Worm (Caenorhabditis elegans) whole organism, L1 larva: Measurements from ENCODE around the gene zipt-9.

ENCODE experiments used
- aly-2 ChIP-seq: fragments of 150-350 bp; optimal IDR thresholded peaks from 2 replicates; lab custom pipeline; 2014; ENCODE audit warnings: missing biosample characterization, missing genetic modification characterization
- egl-13 ChIP-seq: sonication (generic microtip); optimal IDR thresholded peaks from 2 replicates; lab custom pipeline; 2016; ENCODE audit warnings: missing genotype, missing genetic modification reagents, missing genetic modification characterization, missing compliant biosample characterization
- grh-1 ChIP-seq: fragments of 200-800 bp; sonication (Bioruptor generic); IDR thresholded peaks from 2 replicates; pipeline ENCODE4 v1.3.6; 2022; ENCODE audit warnings: missing genetic modification reagents, missing genetic modification characterization, missing compliant biosample characterization
- lin-35 ChIP-seq, 2 experiments: fragments of 150-350 bp; optimal IDR thresholded peaks; 2 replicates each; lab custom pipeline; 2014; ENCODE audit warnings: missing biosample characterization in 2 of 2, missing genetic modification characterization in 2 of 2, missing genetic modification reagents in 2 of 2
- mdl-1 ChIP-seq, 2 experiments: fragments of 150-350 bp; optimal IDR thresholded peaks; 2 replicates each; lab custom pipeline; 2014 to 2017; ENCODE audit warnings: missing biosample characterization in 2 of 2, missing genetic modification characterization in 2 of 2, inconsistent platforms in 1 of 2
- nhr-85 ChIP-seq: sonication (generic microtip); peaks from one replicate; lab custom pipeline; 2016; ENCODE audit warnings: missing genetic modification characterization, inconsistent platforms, missing compliant biosample characterization
- rnt-1 ChIP-seq: sonication (generic microtip); optimal IDR thresholded peaks from 2 replicates; lab custom pipeline; 2016; ENCODE audit warnings: mild to moderate bottlenecking, missing genetic modification characterization, moderate library complexity, missing compliant biosample characterization
- sox-4 ChIP-seq: sonication (generic microtip); optimal IDR thresholded peaks from 2 replicates; lab custom pipeline; 2016; ENCODE audit warnings: missing genetic modification characterization, missing compliant biosample characterization

The zipt-9 gene

ce11 chrV:13664340-13664916 lies 50.6 kb downstream of the zipt-9 start (continued):
- TF ChIP-seq mdl-1 (tag; optimal IDR thresholded peaks at IDR 0.05; lab: Kevin White, UChicago), result peak in 1 of 2 experiments; percentile 33
- no peak for TF ChIP-seq grh-1 (GFP tag; lab: Robert Waterston, UW)
- no peak for TF ChIP-seq egl-13
- TF ChIP-seq sox-4, result no peak
- TF ChIP-seq rnt-1 (tag; lab: Kevin White, UChicago), result peak; percentile 26
- TF ChIP-seq nhr-85 (tag; lab: Kevin White, UChicago), result peak; percentile 44
- TF ChIP-seq lin-35 (GFP tag; optimal IDR thresholded peaks at IDR 0.05; lab: Kevin White, UChicago), result peak; percentile 45 to 67
- no peak for TF ChIP-seq aly-2
